Worm (Caenorhabditis elegans) whole organism, late embryonic: Measurements from ENCODE around the gene nas-18.

ENCODE experiments used
- C38D4.7 ChIP-seq: fragments of 200-800 bp; sonication (Bioruptor generic); optimal IDR thresholded peaks from 2 replicates; lab custom pipeline; 2018; ENCODE audit warnings: mild to moderate bottlenecking, missing genetic modification characterization, moderate library complexity, missing compliant biosample characterization
- K02D7.2 ChIP-seq: sonication (generic microtip); optimal IDR thresholded peaks from 2 replicates; lab custom pipeline; 2017; ENCODE audit warnings: mild to moderate bottlenecking, missing genetic modification characterization, missing compliant biosample characterization
- K09A11.1 ChIP-seq: sonication (generic microtip); optimal IDR thresholded peaks from 2 replicates; lab custom pipeline; 2017; ENCODE audit warnings: antibody characterized with exemption, mild to moderate bottlenecking, missing genetic modification characterization, missing compliant biosample characterization; ENCODE audit not compliant: insufficient read depth
- Y22D7AL.16 ChIP-seq: sonication (generic microtip); optimal IDR thresholded peaks from 2 replicates; lab custom pipeline; 2016; ENCODE audit warnings: missing genetic modification characterization, missing compliant biosample characterization
- ahr-1 ChIP-seq: sonication (generic microtip); optimal IDR thresholded peaks from 2 replicates; lab custom pipeline; 2016; ENCODE audit warnings: missing genetic modification characterization, missing compliant biosample characterization
- ama-1 ChIP-seq: fragments of 150-350 bp; optimal IDR thresholded peaks from 2 replicates; lab custom pipeline; 2014
- ceh-14 ChIP-seq: sonication (generic microtip); optimal IDR thresholded peaks from 2 replicates; lab custom pipeline; 2016; ENCODE audit warnings: missing genotype, missing genetic modification characterization, missing compliant biosample characterization
- ceh-19 ChIP-seq: fragments of 200-800 bp; sonication (Bioruptor generic); optimal IDR thresholded peaks from 2 replicates; lab custom pipeline; 2018; ENCODE audit warnings: mild to moderate bottlenecking, missing genetic modification characterization, missing compliant biosample characterization
- ceh-24 ChIP-seq: sonication (generic microtip); optimal IDR thresholded peaks from 2 replicates; lab custom pipeline; 2016; ENCODE audit warnings: mild to moderate bottlenecking, missing genetic modification characterization, missing compliant biosample characterization
- ceh-30 ChIP-seq: fragments of 150-350 bp; optimal IDR thresholded peaks from 2 replicates; lab custom pipeline; 2014; ENCODE audit warnings: missing biosample characterization, missing genetic modification characterization
- ceh-31 ChIP-seq: sonication (generic microtip); optimal IDR thresholded peaks from 2 replicates; lab custom pipeline; 2016; ENCODE audit warnings: missing genetic modification characterization, missing compliant biosample characterization
- ceh-34 ChIP-seq: sonication (generic microtip); optimal IDR thresholded peaks from 2 replicates; lab custom pipeline; 2016; ENCODE audit warnings: mild to moderate bottlenecking, missing genetic modification characterization, missing compliant biosample characterization
- ceh-48 ChIP-seq: sonication (generic microtip); optimal IDR thresholded peaks from 2 replicates; lab custom pipeline; 2016; ENCODE audit warnings: missing genetic modification characterization, inconsistent platforms, missing compliant biosample characterization
- ceh-6 ChIP-seq: fragments of 200-800 bp; sonication (Bioruptor generic); optimal IDR thresholded peaks from 2 replicates; lab custom pipeline; 2018; ENCODE audit warnings: mild to moderate bottlenecking, missing genetic modification characterization, missing compliant biosample characterization
- ceh-9 ChIP-seq: sonication (generic microtip); optimal IDR thresholded peaks from 2 replicates; lab custom pipeline; 2016; ENCODE audit warnings: mild to moderate bottlenecking, missing genetic modification characterization, inconsistent platforms, missing compliant biosample characterization
- che-1 ChIP-seq: sonication (generic microtip); optimal IDR thresholded peaks from 2 replicates; lab custom pipeline; 2016; ENCODE audit warnings: mild to moderate bottlenecking, missing genetic modification characterization, missing compliant biosample characterization
- dmd-4 ChIP-seq: sonication (generic microtip); optimal IDR thresholded peaks from 2 replicates; lab custom pipeline; 2016; ENCODE audit warnings: borderline replicate concordance, missing genetic modification characterization, missing compliant biosample characterization
- elt-4 ChIP-seq: sonication (generic microtip); optimal IDR thresholded peaks from 2 replicates; lab custom pipeline; 2016; ENCODE audit warnings: missing genetic modification characterization, missing compliant biosample characterization
- eyg-1 ChIP-seq: sonication (generic microtip); optimal IDR thresholded peaks from 2 replicates; lab custom pipeline; 2016; ENCODE audit warnings: missing genotype, missing genetic modification characterization, missing compliant biosample characterization
- fkh-10 ChIP-seq: fragments of 150-350 bp; optimal IDR thresholded peaks from 2 replicates; lab custom pipeline; 2014; ENCODE audit warnings: missing biosample characterization, missing genetic modification reagents, missing genetic modification characterization
- fkh-6 ChIP-seq: sonication (generic microtip); optimal IDR thresholded peaks from 2 replicates; lab custom pipeline; 2016; ENCODE audit warnings: missing genetic modification characterization, missing compliant biosample characterization
- gmeb-2 ChIP-seq: sonication (generic microtip); optimal IDR thresholded peaks from 2 replicates; lab custom pipeline; 2016; ENCODE audit warnings: missing genetic modification characterization, inconsistent platforms, missing compliant biosample characterization
- hlh-13 ChIP-seq: fragments of 200-800 bp; sonication (Bioruptor generic); optimal IDR thresholded peaks from 2 replicates; lab custom pipeline; 2018; ENCODE audit warnings: mild to moderate bottlenecking, missing genetic modification characterization, missing compliant biosample characterization
- hlh-15 ChIP-seq: sonication (generic microtip); optimal IDR thresholded peaks from 2 replicates; lab custom pipeline; 2016; ENCODE audit warnings: missing genetic modification characterization, missing compliant biosample characterization
- hlh-8 ChIP-seq: sonication (generic microtip); optimal IDR thresholded peaks from 2 replicates; lab custom pipeline; 2016; ENCODE audit warnings: missing genotype, missing genetic modification characterization, missing compliant biosample characterization
- lim-6 ChIP-seq: sonication (generic microtip); optimal IDR thresholded peaks from 2 replicates; lab custom pipeline; 2016; ENCODE audit warnings: missing genetic modification characterization, missing compliant biosample characterization
- lin-11 ChIP-seq: fragments of 200-800 bp; sonication (Bioruptor generic); optimal IDR thresholded peaks from 2 replicates; lab custom pipeline; 2018; ENCODE audit warnings: mild to moderate bottlenecking, missing genetic modification characterization, missing compliant biosample characterization
- madf-2 ChIP-seq: sonication (generic microtip); optimal IDR thresholded peaks from 2 replicates; lab custom pipeline; 2017; ENCODE audit warnings: missing genetic modification characterization, missing compliant biosample characterization
- mec-3 ChIP-seq: sonication (generic microtip); optimal IDR thresholded peaks from 2 replicates; lab custom pipeline; 2016; ENCODE audit warnings: borderline replicate concordance, missing genetic modification characterization, missing compliant biosample characterization
- npax-4 ChIP-seq: sonication (generic microtip); optimal IDR thresholded peaks from 2 replicates; lab custom pipeline; 2016; ENCODE audit warnings: missing genetic modification characterization, missing compliant biosample characterization
- odd-2 ChIP-seq: sonication (generic microtip); optimal IDR thresholded peaks from 2 replicates; lab custom pipeline; 2017; ENCODE audit warnings: antibody characterized with exemption, mild to moderate bottlenecking, missing genetic modification characterization, missing compliant biosample characterization
- pat-9 ChIP-seq: fragments of 200-800 bp; sonication (Bioruptor generic); optimal IDR thresholded peaks from 2 replicates; lab custom pipeline; 2018; ENCODE audit warnings: mild to moderate bottlenecking, missing genetic modification characterization, moderate library complexity, missing compliant biosample characterization
- pax-1 ChIP-seq: fragments of 150-350 bp; optimal IDR thresholded peaks from 2 replicates; lab custom pipeline; 2014; ENCODE audit warnings: missing biosample characterization, missing genetic modification characterization
- pha-2 ChIP-seq: sonication (generic microtip); optimal IDR thresholded peaks from 2 replicates; lab custom pipeline; 2017; ENCODE audit warnings: mild to moderate bottlenecking, missing genetic modification characterization, missing compliant biosample characterization
- sox-4 ChIP-seq: sonication (generic microtip); optimal IDR thresholded peaks from 2 replicates; lab custom pipeline; 2017; ENCODE audit warnings: mild to moderate bottlenecking, missing genetic modification characterization, inconsistent platforms, missing compliant biosample characterization
- unc-3 ChIP-seq, 2 experiments: fragments of 200-800 bp in 1 of 2; sonication (Bioruptor generic) in 1 of 2; sonication (generic microtip) in 1 of 2; conservative IDR thresholded peaks in 1 of 2; optimal IDR thresholded peaks in 1 of 2; 2 replicates each; pipeline versions ENCODE4 v1.3.6 to Lab custom; 2016 to 2022; ENCODE audit warnings: missing compliant biosample characterization in 2 of 2, missing genetic modification characterization in 2 of 2, missing genetic modification reagents in 1 of 2
- unc-42 ChIP-seq: sonication (generic microtip); optimal IDR thresholded peaks from 2 replicates; lab custom pipeline; 2016; ENCODE audit warnings: missing genotype, missing genetic modification characterization, missing compliant biosample characterization
- unc-55 ChIP-seq: sonication (generic microtip); optimal IDR thresholded peaks from 2 replicates; lab custom pipeline; 2017; ENCODE audit warnings: missing biosample characterization, missing genetic modification reagents, missing genetic modification characterization

Gene nas-18

DNA sequence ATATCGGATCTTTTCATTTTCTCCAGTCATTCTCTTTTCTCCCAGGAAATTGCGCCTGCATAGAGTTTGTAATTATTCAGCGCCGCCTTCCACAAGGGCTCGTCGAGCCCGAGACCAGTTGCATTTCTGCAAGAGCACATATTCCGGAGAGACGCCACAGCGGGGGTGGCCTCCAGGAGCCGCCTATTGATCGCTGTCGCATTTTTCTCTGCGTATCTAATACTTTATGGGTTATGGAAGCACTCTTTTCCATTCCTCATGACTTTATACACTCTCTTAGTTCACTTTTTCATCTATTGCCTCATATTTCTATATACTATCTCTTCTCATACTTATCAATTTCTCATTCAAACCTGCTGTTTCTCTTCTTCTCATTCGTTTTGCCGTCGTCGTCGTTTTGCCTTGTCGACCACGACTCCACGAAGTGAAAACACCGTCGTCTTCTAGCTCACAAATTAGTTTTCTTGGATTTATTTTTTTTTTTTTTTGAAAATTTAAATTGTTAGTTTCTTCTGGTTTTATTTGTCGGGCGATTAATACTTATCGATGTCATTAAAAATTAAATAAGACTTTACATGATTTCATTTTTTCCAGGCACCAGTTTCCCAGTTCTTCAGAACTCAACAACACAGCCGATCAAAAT, 21.0 kb upstream of the nas-18 start, which contains the start of gene cnb-1 (continued):
- TF ChIP-seq elt-4 (tag; lab: Kevin White, UChicago), result no peak
- no peak for TF ChIP-seq mec-3 (tag; lab: Kevin White, UChicago)
- no peak for TF ChIP-seq K02D7.2
- TF ChIP-seq lim-6, result peak; percentile 16
- no peak for TF ChIP-seq pax-1
- no peak for TF ChIP-seq dmd-4 (tag; lab: Kevin White, UChicago)
- TF ChIP-seq ceh-19 (GFP tag; lab: Kevin White, UChicago), result no peak
- TF ChIP-seq ceh-24 (tag; lab: Kevin White, UChicago), result no peak
- peak; percentile 84 for TF ChIP-seq ceh-14 (tag; lab: Kevin White, UChicago)
- TF ChIP-seq ceh-6 (GFP tag; lab: Kevin White, UChicago), result no peak
- TF ChIP-seq ceh-31 (tag; lab: Kevin White, UChicago), result peak; percentile 85
- peak; percentile 62 for TF ChIP-seq hlh-8
- no peak for TF ChIP-seq lin-11 (tag; lab: Kevin White, UChicago)
- TF ChIP-seq pha-2, result no peak
- no peak for TF ChIP-seq sox-4 (tag; lab: Kevin White, UChicago)
- no peak for TF ChIP-seq fkh-6 (tag; lab: Kevin White, UChicago)
- no peak for TF ChIP-seq odd-2
- no peak for TF ChIP-seq che-1 (tag; lab: Kevin White, UChicago)
- TF ChIP-seq pat-9, result no peak
- no peak for TF ChIP-seq hlh-15 (tag; lab: Kevin White, UChicago)
- TF ChIP-seq gmeb-2 (tag; lab: Kevin White, UChicago), result no peak
- TF ChIP-seq ceh-48, result peak; percentile 86
- TF ChIP-seq eyg-1, result no peak
- no peak for TF ChIP-seq unc-3 (GFP tag; conservative IDR thresholded peaks at IDR 0.05; lab: Robert Waterston, UW)
- TF ChIP-seq unc-3 (tag; optimal IDR thresholded peaks at IDR 0.05; lab: Kevin White, UChicago), result no peak
- TF ChIP-seq ama-1 (lab: Kevin White, UChicago), result no peak
- TF ChIP-seq npax-4 (tag; lab: Kevin White, UChicago), result no peak
- TF ChIP-seq ceh-9 (tag; lab: Kevin White, UChicago), result no peak
- TF ChIP-seq unc-42 (tag; lab: Kevin White, UChicago), result peak; percentile 48
- no peak for TF ChIP-seq K09A11.1 (tag; lab: Kevin White, UChicago)
- TF ChIP-seq, all 69 proteins: peak for 21

DNA sequence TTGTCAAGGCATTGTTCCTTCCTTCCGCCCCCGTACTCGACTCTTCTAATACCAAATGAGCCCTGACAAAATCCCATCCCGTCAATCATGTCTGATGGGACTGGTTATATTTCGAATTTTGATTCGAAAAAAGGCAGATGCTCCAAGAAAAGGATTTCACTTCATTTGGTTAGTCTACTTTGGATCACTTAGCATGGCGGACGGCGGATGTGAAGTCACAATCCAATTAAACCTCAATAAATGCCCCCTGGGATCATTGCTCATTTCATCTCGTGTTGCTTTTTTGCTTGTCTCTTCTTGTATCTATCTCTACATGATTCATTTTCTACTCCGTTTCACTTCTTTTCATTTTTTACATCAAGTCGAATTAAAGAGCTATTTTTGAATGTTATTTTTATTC, 16.9 kb upstream of the nas-18 start:
- TF ChIP-seq Y22D7AL.16 (tag; lab: Kevin White, UChicago) (no peak), unc-42 (tag; lab: Kevin White, UChicago) (peak; percentile 52)
- TF ChIP-seq, all 69 proteins: peak for 1

DNA sequence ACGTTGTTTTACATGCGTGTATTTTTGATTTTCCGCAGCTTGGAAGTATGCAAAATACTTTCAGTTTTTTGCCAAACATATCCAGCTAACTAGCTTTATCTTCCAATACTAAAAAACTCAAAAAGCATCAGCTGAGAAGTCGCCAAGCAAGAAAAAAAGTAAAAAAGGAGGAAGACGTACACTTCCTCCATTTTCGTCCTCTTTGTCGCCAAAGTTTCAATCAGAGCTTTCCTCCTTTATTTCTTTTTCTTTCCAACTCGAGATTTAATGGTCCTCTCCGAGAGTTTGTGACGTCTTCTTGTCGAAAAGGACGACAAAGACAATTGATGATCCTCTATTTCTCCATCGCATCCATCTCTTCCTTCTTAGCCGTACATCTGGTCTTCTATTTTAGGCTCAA, 15.7 kb upstream of the nas-18 start:
- TF ChIP-seq unc-55 (GFP tag; lab: Kevin White, UChicago) (no peak), ahr-1 (tag; lab: Kevin White, UChicago) (no peak), ceh-34 (tag; lab: Kevin White, UChicago) (no peak), che-1 (tag; lab: Kevin White, UChicago) (no peak), ceh-31 (tag; lab: Kevin White, UChicago) (no peak), elt-4 (tag; lab: Kevin White, UChicago) (no peak), ceh-30 (tag; lab: Kevin White, UChicago) (no peak), fkh-10 (GFP tag; lab: Kevin White, UChicago) (no peak), K02D7.2 (no peak), eyg-1 (no peak), ceh-24 (tag; lab: Kevin White, UChicago) (no peak), mec-3 (tag; lab: Kevin White, UChicago) (no peak), C38D4.7 (GFP tag; lab: Kevin White, UChicago) (no peak), madf-2 (tag; lab: Kevin White, UChicago) (no peak), gmeb-2 (tag; lab: Kevin White, UChicago) (no peak), hlh-13 (GFP tag; lab: Kevin White, UChicago) (no peak)
